Worm (Caenorhabditis elegans): ENCODE results near the gene Y70C5C.1.

The Y70C5C.1 gene

DNA sequence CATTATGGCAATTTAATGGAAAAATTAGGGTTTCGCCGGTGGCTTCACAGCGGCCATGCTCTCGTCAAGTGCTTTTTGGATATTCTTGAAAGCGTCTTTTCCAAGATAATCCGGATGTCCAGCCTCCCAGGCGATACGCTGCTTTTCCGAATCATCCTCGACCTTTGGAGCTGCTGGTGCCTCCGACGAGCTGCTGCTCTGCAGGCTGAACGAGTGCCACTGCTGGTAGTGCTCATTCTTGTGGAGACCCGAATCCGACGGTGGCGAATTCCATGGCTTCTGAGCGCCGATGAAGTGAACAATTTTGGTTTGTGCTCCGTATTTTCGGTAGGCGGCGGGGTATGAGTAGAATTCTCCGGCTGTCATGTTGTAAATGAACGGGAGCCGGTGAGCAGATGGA lies 45.2 kb downstream of the Y70C5C.1 start (continued):
- no peak for TF ChIP-seq atf-7 (tag; optimal IDR thresholded peaks at IDR 0.05)

DNA sequence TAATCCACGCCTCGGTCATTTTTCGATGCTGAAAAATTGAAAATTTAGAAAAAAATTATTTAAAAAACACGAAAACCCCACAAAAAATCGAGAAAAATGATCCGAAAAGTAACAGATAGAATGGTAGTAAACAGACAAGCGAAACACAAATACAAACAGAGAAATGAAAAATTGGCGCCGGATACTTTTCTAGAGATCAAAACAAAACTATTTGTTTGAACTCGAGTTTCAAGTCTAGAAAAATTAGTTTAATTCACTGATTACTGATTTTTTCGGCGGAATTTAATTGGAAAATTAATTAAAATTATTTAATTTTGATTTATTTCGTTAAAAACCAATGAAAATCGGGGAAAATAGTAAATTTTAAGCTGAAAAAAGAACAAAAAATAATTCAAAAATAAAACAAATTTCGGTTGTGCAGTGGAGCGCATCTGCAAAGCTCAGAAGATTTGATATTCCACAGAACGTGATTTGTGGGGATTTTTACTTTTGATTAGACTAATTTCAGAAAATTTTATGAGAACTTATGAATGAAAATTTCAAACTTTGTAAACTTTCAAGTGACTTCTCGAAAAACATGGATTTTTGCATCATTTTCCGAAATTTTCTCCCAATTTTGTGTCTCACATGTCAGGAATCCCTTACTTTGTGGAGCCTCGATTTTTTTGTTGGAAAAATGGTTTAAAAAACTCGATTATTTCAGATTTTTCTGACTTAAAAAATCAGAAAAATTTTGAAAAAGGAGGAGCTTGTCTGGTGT lies 46.4 kb downstream of the Y70C5C.1 start, which contains the start of gene gyg-2:
Gene gyg-2, minus strand, starts transcription at position 28 of the 760 bp plus-strand sequence.
- peak in 1 of 3 experiments; percentile 53 for TF ChIP-seq lin-35 (GFP tag; optimal IDR thresholded peaks at IDR 0.05)
- TF ChIP-seq ceh-100 (GFP tag; IDR thresholded peaks at IDR 0.05), result peak; percentile 71
- peak; percentile 25 for TF ChIP-seq lsl-1 (GFP tag; optimal IDR thresholded peaks at IDR 0.05)
- TF ChIP-seq ekl-4 (GFP tag; IDR thresholded peaks at IDR 0.05), result no peak
- peak; percentile 83 for TF ChIP-seq xnd-1 (tag; optimal IDR thresholded peaks at IDR 0.05)
- TF ChIP-seq efl-1 (GFP tag; optimal IDR thresholded peaks at IDR 0.05), result peak; percentile 86
- no peak for TF ChIP-seq ztf-18 (tag; optimal IDR thresholded peaks at IDR 0.05)
- peak; percentile 66 for TF ChIP-seq ceh-91 (GFP tag; IDR thresholded peaks at IDR 0.05)
- peak; percentile 53; the same call in 1 of the 2 replicates for TF ChIP-seq D2030.7 (GFP tag; IDR thresholded peaks at IDR 0.05)
- TF ChIP-seq snpc-1.1 (tag; optimal IDR thresholded peaks at IDR 0.05; ENCODE audit: insufficient read depth), result peak; percentile 2
- TF ChIP-seq lin-26 (GFP tag; IDR thresholded peaks at IDR 0.05), result no peak
- TF ChIP-seq F33H1.4 (GFP tag; IDR thresholded peaks at IDR 0.05), result peak; percentile 59
- TF ChIP-seq F49E8.2 (tag; optimal IDR thresholded peaks at IDR 0.05; ENCODE audit: insufficient read depth), result peak; percentile 22
- no peak for TF ChIP-seq hmg-20 (GFP tag; IDR thresholded peaks at IDR 0.05)
- TF ChIP-seq hsf-1 (GFP tag; IDR thresholded peaks at IDR 0.05), result peak; percentile 62; the same call in 1 of the 2 replicates
- TF ChIP-seq ztf-25 (GFP tag; IDR thresholded peaks at IDR 0.05), result no peak
- no peak for TF ChIP-seq Y79H2A.3 (GFP tag; conservative IDR thresholded peaks at IDR 0.05)
- peak; percentile 36 for TF ChIP-seq lin-54 (GFP tag; optimal IDR thresholded peaks at IDR 0.05)
- peak; percentile 78 for TF ChIP-seq attf-6 (GFP tag; IDR thresholded peaks at IDR 0.05)
- no peak for TF ChIP-seq ztf-6 (GFP tag; IDR thresholded peaks at IDR 0.05)
- peak; percentile 97 for TF ChIP-seq madf-6 (GFP tag; IDR thresholded peaks at IDR 0.05)
- peak; percentile 55 for TF ChIP-seq dpl-1 (GFP tag; optimal IDR thresholded peaks at IDR 0.05)
- peak; percentile 90 for TF ChIP-seq madf-8 (GFP tag; conservative IDR thresholded peaks at IDR 0.05)

DNA sequence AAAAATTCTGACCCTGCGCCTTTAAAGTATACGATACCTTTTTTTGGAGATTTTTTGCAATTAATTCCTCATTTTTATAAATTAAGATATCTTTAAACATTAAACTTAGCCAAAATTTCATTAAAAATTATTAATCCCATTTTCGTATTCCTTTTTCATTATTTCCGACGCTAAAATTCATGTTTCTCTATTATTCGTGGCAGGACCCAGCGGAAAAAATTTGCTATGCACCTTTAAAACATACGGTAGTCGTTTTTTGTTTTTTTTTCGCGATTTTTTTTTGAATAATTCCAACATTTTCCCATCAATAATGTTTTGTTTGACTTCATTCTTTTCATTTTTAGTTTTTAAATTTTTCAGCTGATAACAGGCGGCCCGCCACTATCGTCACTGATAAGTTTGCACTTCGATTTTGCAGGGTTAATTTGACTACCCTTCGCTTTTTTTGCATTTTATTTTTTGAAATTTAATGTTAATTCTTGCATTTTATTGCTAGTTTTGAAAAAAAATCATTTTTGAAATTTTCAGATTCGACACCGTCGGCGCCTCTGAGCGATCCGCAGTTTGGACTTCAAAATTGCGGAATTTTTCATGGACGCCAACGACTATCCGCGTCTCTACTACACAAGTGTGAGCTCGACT lies 47.1 kb downstream of the Y70C5C.1 start, which contains the start of gene dkf-2:
Gene dkf-2, plus strand, starts transcription at position 592 of the 642 bp plus-strand sequence.
- TF ChIP-seq lin-40 (tag; optimal IDR thresholded peaks at IDR 0.05), result no peak
- TF ChIP-seq ccch-3 (GFP tag; optimal IDR thresholded peaks at IDR 0.05), result no peak
- no peak for TF ChIP-seq B0336.3 (GFP tag; IDR thresholded peaks at IDR 0.05)
- TF ChIP-seq egl-44 (GFP tag; IDR thresholded peaks at IDR 0.05), result no peak
- TF ChIP-seq let-607 (tag; optimal IDR thresholded peaks at IDR 0.05), result no peak
- TF ChIP-seq xnd-1 (tag; optimal IDR thresholded peaks at IDR 0.05), result peak; percentile 97
- TF ChIP-seq rpc-1 (optimal IDR thresholded peaks at IDR 0.05), result no peak
- TF ChIP-seq rpc-1 (tag; optimal IDR thresholded peaks at IDR 0.05), result no peak
- TF ChIP-seq madf-8 (GFP tag; conservative IDR thresholded peaks at IDR 0.05), result peak; percentile 74
- peak; percentile 78 for TF ChIP-seq attf-6 (GFP tag; IDR thresholded peaks at IDR 0.05)
- no peak for TF ChIP-seq sptf-2 (GFP tag; optimal IDR thresholded peaks at IDR 0.05)
- no peak for TF ChIP-seq bed-1 (GFP tag; IDR thresholded peaks at IDR 0.05)
- TF ChIP-seq zim-3 (tag; optimal IDR thresholded peaks at IDR 0.05), result no peak
- no peak for TF ChIP-seq Y67H2A.10 (GFP tag; conservative IDR thresholded peaks at IDR 0.05)
- no peak for TF ChIP-seq pbrm-1 (GFP tag; IDR thresholded peaks at IDR 0.05)
- peak; percentile 90 for TF ChIP-seq F33H1.4 (GFP tag; IDR thresholded peaks at IDR 0.05)
- peak; percentile 12; the same call in 1 of the 2 replicates for TF ChIP-seq ceh-91 (GFP tag; IDR thresholded peaks at IDR 0.05)
- TF ChIP-seq dpl-1 (GFP tag; optimal IDR thresholded peaks at IDR 0.05), result no peak
- no peak for TF ChIP-seq ceh-58 (GFP tag; IDR thresholded peaks at IDR 0.05)
- TF ChIP-seq snpc-1.3 (tag; optimal IDR thresholded peaks at IDR 0.05; ENCODE audit: insufficient read depth), result no peak
- peak; percentile 21; the same call in 1 of the 2 replicates for TF ChIP-seq D2030.7 (GFP tag; IDR thresholded peaks at IDR 0.05)
- no peak for TF ChIP-seq mes-4 (tag; optimal IDR thresholded peaks at IDR 0.05)
- TF ChIP-seq repo-1 (tag; optimal IDR thresholded peaks at IDR 0.05), result no peak
- no peak for TF ChIP-seq akir-1 (GFP tag; optimal IDR thresholded peaks at IDR 0.05)
- TF ChIP-seq attf-3 (GFP tag; conservative IDR thresholded peaks at IDR 0.05), result no peak
- TF ChIP-seq nhr-27 (tag; optimal IDR thresholded peaks at IDR 0.05), result no peak

Measured in whole organism, young adult.